Fruit fly (Drosophila melanogaster) whole organism, embryonic: ENCODE measurements around the gene NitFhit.

Source experiments
- B-H1 ChIP-seq: fragments of 200-800 bp; sonication (Bioruptor generic); IDR thresholded peaks from 3 replicates; pipeline ENCODE4 v1.3.6; 2022; ENCODE audit warnings: missing biosample characterization, missing genetic modification characterization
- CG10462 ChIP-seq: fragments of 200-800 bp; sonication (Bioruptor generic); optimal IDR thresholded peaks from 2 replicates; lab custom pipeline; 2016; ENCODE audit warnings: missing biosample characterization, missing genetic modification characterization
- CG10979 ChIP-seq: fragments of 200-800 bp; sonication (Bioruptor generic); optimal IDR thresholded peaks from 2 replicates; lab custom pipeline; 2018; ENCODE audit warnings: missing biosample characterization, mild to moderate bottlenecking, missing genetic modification characterization, moderate library complexity
- CG11560 ChIP-seq: fragments of 200-800 bp; sonication (Bioruptor generic); IDR thresholded peaks from 3 replicates; pipeline ENCODE4 v1.3.6; 2022; ENCODE audit warnings: missing biosample characterization, missing genetic modification characterization
- CG12391 ChIP-seq: fragments of 200-800 bp; sonication (Bioruptor generic); optimal IDR thresholded peaks from 3 replicates; lab custom pipeline; 2018; ENCODE audit warnings: missing biosample characterization, mild to moderate bottlenecking, missing genetic modification characterization, moderate library complexity
- CG12744 ChIP-seq: fragments of 200-800 bp; sonication (Bioruptor generic); optimal IDR thresholded peaks from 2 replicates; lab custom pipeline; 2016; ENCODE audit warnings: missing biosample characterization, missing genetic modification characterization
- CG13894 ChIP-seq: fragments of 200-800 bp; sonication (Bioruptor generic); optimal IDR thresholded peaks from 3 replicates; lab custom pipeline; 2018; ENCODE audit warnings: missing biosample characterization, mild to moderate bottlenecking, missing genetic modification characterization, moderate library complexity
- CG15479 ChIP-seq: fragments of 200-800 bp; sonication (Bioruptor generic); optimal IDR thresholded peaks from 3 replicates; lab custom pipeline; 2019; ENCODE audit warnings: missing biosample characterization, mild to moderate bottlenecking, missing genetic modification characterization, moderate library complexity
- CG16779 ChIP-seq: fragments of 200-800 bp; sonication (Bioruptor generic); IDR thresholded peaks from 2 replicates; pipeline ENCODE4 v1.3.6; 2022; ENCODE audit warnings: missing biosample characterization, missing genetic modification characterization
- CG17385 ChIP-seq: fragments of 200-800 bp; sonication (Bioruptor generic); optimal IDR thresholded peaks from 3 replicates; lab custom pipeline; 2018; ENCODE audit warnings: missing biosample characterization, mild to moderate bottlenecking, missing genetic modification characterization
- CG33213 ChIP-seq: fragments of 200-800 bp; sonication (Bioruptor generic); optimal IDR thresholded peaks from 3 replicates; lab custom pipeline; 2016; ENCODE audit warnings: missing biosample characterization, missing genetic modification characterization
- CG5953 ChIP-seq: fragments of 200-800 bp; sonication (Bioruptor generic); IDR thresholded peaks from 2 replicates; pipeline ENCODE4 v1.3.6; 2022; ENCODE audit warnings: missing biosample characterization, missing genetic modification characterization
- CG6683 ChIP-seq: fragments of 200-800 bp; sonication (Bioruptor generic); optimal IDR thresholded peaks from 2 replicates; lab custom pipeline; 2017; ENCODE audit warnings: missing biosample characterization, mild to moderate bottlenecking, missing genetic modification characterization, missing genetic modification reagents
- CG6791 ChIP-seq: fragments of 200-800 bp; sonication (Bioruptor generic); IDR thresholded peaks from 3 replicates; pipeline ENCODE4 v1.3.6; 2022; ENCODE audit warnings: missing biosample characterization, missing genetic modification characterization; ENCODE audit not compliant: partially characterized antibody
- CG7786 ChIP-seq: fragments of 200-800 bp; sonication (Bioruptor generic); optimal IDR thresholded peaks from 2 replicates; lab custom pipeline; 2016; ENCODE audit warnings: missing biosample characterization, missing genetic modification characterization
- CG7963 ChIP-seq: fragments of 200-800 bp; sonication (Bioruptor generic); IDR thresholded peaks from 3 replicates; pipeline ENCODE4 v1.3.6; 2022; ENCODE audit warnings: missing biosample characterization, missing genetic modification characterization; ENCODE audit not compliant: partially characterized antibody
- CG8765 ChIP-seq: fragments of 200-800 bp; sonication (Bioruptor generic); IDR thresholded peaks from 2 replicates; pipeline ENCODE4 v1.3.6; 2022; ENCODE audit warnings: missing biosample characterization, missing genetic modification characterization
- CTCF ChIP-seq: fragments of 200-800 bp; sonication (Bioruptor generic); optimal IDR thresholded peaks from 2 replicates; lab custom pipeline; 2017; ENCODE audit warnings: missing biosample characterization, mild to moderate bottlenecking, missing genetic modification characterization, moderate library complexity
- Chrac-16 ChIP-seq: fragments of 200-800 bp; sonication (Bioruptor generic); optimal IDR thresholded peaks from 3 replicates; lab custom pipeline; 2016; ENCODE audit warnings: missing biosample characterization, missing genetic modification characterization
- Dad ChIP-seq: fragments of 200-800 bp; sonication (Bioruptor generic); optimal IDR thresholded peaks from 3 replicates; lab custom pipeline; 2016; ENCODE audit warnings: missing biosample characterization, missing genetic modification characterization
- Dll ChIP-seq: fragments of 200-800 bp; sonication (Bioruptor generic); IDR thresholded peaks from 4 replicates; pipeline ENCODE4 v1.3.6; 2022; ENCODE audit warnings: missing biosample characterization, missing genetic modification characterization; ENCODE audit not compliant: partially characterized antibody
- Doc3 ChIP-seq: fragments of 200-800 bp; sonication (Bioruptor generic); IDR thresholded peaks from 3 replicates; pipeline ENCODE4 v1.3.6; 2022; ENCODE audit warnings: missing biosample characterization, missing genetic modification characterization; ENCODE audit not compliant: partially characterized antibody
- Dp ChIP-seq: fragments of 200-800 bp; sonication (Bioruptor generic); optimal IDR thresholded peaks from 2 replicates; lab custom pipeline; 2018; ENCODE audit warnings: missing biosample characterization, mild to moderate bottlenecking, missing genetic modification characterization, moderate library complexity
- Hmx ChIP-seq: fragments of 200-800 bp; sonication (Bioruptor generic); optimal IDR thresholded peaks from 2 replicates; lab custom pipeline; 2016; ENCODE audit warnings: missing biosample characterization, missing genetic modification characterization
- Hr51 ChIP-seq, 2 experiments: fragments of 200-800 bp; sonication (Bioruptor generic); optimal IDR thresholded peaks; 2 replicates in 1 of 2; 3 replicates in 1 of 2; lab custom pipeline; 2016 to 2018; ENCODE audit warnings: missing biosample characterization in 2 of 2, missing genetic modification characterization in 2 of 2, mild to moderate bottlenecking in 1 of 2, moderate library complexity in 1 of 2
- Hsf ChIP-seq: fragments of 200-800 bp; sonication (Bioruptor generic); optimal IDR thresholded peaks from 3 replicates; lab custom pipeline; 2016; ENCODE audit warnings: missing biosample characterization, missing genetic modification characterization
- Lim3 ChIP-seq: fragments of 200-800 bp; sonication (Bioruptor generic); IDR thresholded peaks from 2 replicates; pipeline ENCODE4 v1.3.6; 2022; ENCODE audit warnings: missing biosample characterization, missing genetic modification characterization
- Myb ChIP-seq: fragments of 200-800 bp; sonication (Bioruptor generic); optimal IDR thresholded peaks from 2 replicates; lab custom pipeline; 2016; ENCODE audit warnings: missing biosample characterization, missing genetic modification characterization
- Ptx1 ChIP-seq: fragments of 200-800 bp; sonication (Bioruptor generic); IDR thresholded peaks from 2 replicates; pipeline ENCODE4 v1.3.6; 2022; ENCODE audit warnings: missing biosample characterization, missing genetic modification characterization
- Scr ChIP-seq: fragments of 200-800 bp; sonication (Bioruptor generic); IDR thresholded peaks from 2 replicates; pipeline ENCODE4 v1.3.6; 2022; ENCODE audit warnings: missing biosample characterization, missing genetic modification characterization; ENCODE audit not compliant: partially characterized antibody
- Sox102F ChIP-seq: fragments of 200-800 bp; sonication (Bioruptor generic); optimal IDR thresholded peaks from 2 replicates; lab custom pipeline; 2018; ENCODE audit warnings: missing biosample characterization, mild to moderate bottlenecking, missing genetic modification characterization, moderate library complexity
- Spps ChIP-seq: fragments of 200-800 bp; sonication (Bioruptor generic); optimal IDR thresholded peaks from 2 replicates; lab custom pipeline; 2018; ENCODE audit warnings: missing biosample characterization, mild to moderate bottlenecking, missing genetic modification characterization
- ato ChIP-seq: fragments of 200-800 bp; sonication (Bioruptor generic); IDR thresholded peaks from 2 replicates; pipeline ENCODE4 v1.3.6; 2022; ENCODE audit warnings: missing biosample characterization, missing genetic modification characterization; ENCODE audit not compliant: partially characterized antibody
- crc ChIP-seq: fragments of 200-800 bp; sonication (Bioruptor generic); optimal IDR thresholded peaks from 2 replicates; lab custom pipeline; 2016; ENCODE audit warnings: missing biosample characterization, missing genetic modification characterization
- cwo ChIP-seq: fragments of 200-800 bp; sonication (Bioruptor generic); optimal IDR thresholded peaks from 3 replicates; lab custom pipeline; 2017; ENCODE audit warnings: missing biosample characterization, missing genetic modification characterization, mild to moderate bottlenecking, moderate library complexity, missing genetic modification reagents
- dysf ChIP-seq: fragments of 200-800 bp; sonication (Bioruptor generic); IDR thresholded peaks from 3 replicates; pipeline ENCODE4 v1.3.6; 2022; ENCODE audit warnings: missing biosample characterization, missing genetic modification characterization
- emc ChIP-seq: fragments of 200-800 bp; sonication (Bioruptor generic); optimal IDR thresholded peaks from 2 replicates; lab custom pipeline; 2016; ENCODE audit warnings: missing biosample characterization, missing genetic modification characterization
- gro ChIP-seq: fragments of 200-800 bp; sonication (Bioruptor generic); optimal IDR thresholded peaks from 2 replicates; lab custom pipeline; 2016; ENCODE audit warnings: missing biosample characterization, missing genetic modification characterization
- klu ChIP-seq: fragments of 200-800 bp; sonication (Bioruptor generic); IDR thresholded peaks from 2 replicates; pipeline ENCODE4 v1.3.6; 2022; ENCODE audit warnings: missing biosample characterization, missing genetic modification characterization
- kni ChIP-seq: fragments of 200-800 bp; sonication (Bioruptor generic); optimal IDR thresholded peaks from 3 replicates; lab custom pipeline; 2017; ENCODE audit warnings: mild to moderate bottlenecking, missing biosample characterization, missing genetic modification reagents, missing genetic modification characterization
- lab ChIP-seq: fragments of 200-800 bp; sonication (Bioruptor generic); optimal IDR thresholded peaks from 3 replicates; lab custom pipeline; 2017; ENCODE audit warnings: missing biosample characterization, missing genetic modification characterization, mild to moderate bottlenecking, moderate library complexity, missing genetic modification reagents
- lilli ChIP-seq: fragments of 200-800 bp; sonication (Bioruptor generic); optimal IDR thresholded peaks from 3 replicates; lab custom pipeline; 2016; ENCODE audit warnings: missing biosample characterization, missing genetic modification characterization
- lola ChIP-seq, 3 experiments: fragments of >200 bp in 2 of 3; fragments of 200-800 bp in 1 of 3; sonication (Bioruptor generic) in 1 of 3; optimal IDR thresholded peaks; 2 replicates each; lab custom pipeline; 2017 to 2019; ENCODE audit warnings: missing biosample characterization in 3 of 3, missing genetic modification characterization in 3 of 3, mild to moderate bottlenecking in 1 of 3, moderate library complexity in 1 of 3
- nmo ChIP-seq: fragments of 200-800 bp; sonication (Bioruptor generic); optimal IDR thresholded peaks from 2 replicates; lab custom pipeline; 2018; ENCODE audit warnings: missing biosample characterization, mild to moderate bottlenecking, missing genetic modification characterization, moderate library complexity
- sd ChIP-seq: fragments of 200-800 bp; sonication (Bioruptor generic); optimal IDR thresholded peaks from 3 replicates; lab custom pipeline; 2018; ENCODE audit warnings: missing biosample characterization, mild to moderate bottlenecking, missing genetic modification characterization, moderate library complexity
- sens ChIP-seq: fragments of 200-800 bp; sonication (Bioruptor generic); peaks from one replicate; lab custom pipeline; 2016; ENCODE audit warnings: missing biosample characterization, missing genetic modification characterization
- sima ChIP-seq: fragments of 200-800 bp; sonication (Bioruptor generic); optimal IDR thresholded peaks from 2 replicates; lab custom pipeline; 2016; ENCODE audit warnings: missing biosample characterization, missing genetic modification characterization
- stwl ChIP-seq: fragments of 200-800 bp; sonication (Bioruptor generic); optimal IDR thresholded peaks from 3 replicates; lab custom pipeline; 2018; ENCODE audit warnings: missing biosample characterization, mild to moderate bottlenecking, missing genetic modification characterization, moderate library complexity
- tap ChIP-seq: fragments of 200-800 bp; optimal IDR thresholded peaks from 3 replicates; lab custom pipeline; 2019; ENCODE audit warnings: missing biosample characterization, mild to moderate bottlenecking, missing genetic modification characterization, moderate library complexity
- ttk ChIP-seq: fragments of 200-800 bp; sonication (Bioruptor generic); IDR thresholded peaks from 2 replicates; pipeline ENCODE4 v2.1.2; 2022; ENCODE audit warnings: missing biosample characterization, missing genetic modification characterization
- unpg ChIP-seq: fragments of 200-800 bp; sonication (Bioruptor generic); optimal IDR thresholded peaks from 3 replicates; lab custom pipeline; 2018; ENCODE audit warnings: missing biosample characterization, mild to moderate bottlenecking, missing genetic modification characterization, moderate library complexity

The NitFhit gene

dm6 chr3L:174501-174900 is 29.0 kb upstream of the NitFhit start (continued):
- TF ChIP-seq lola (GFP tag; optimal IDR thresholded peaks at IDR 0.05; lab: Kevin White, UChicago) (no peak), CG7786 (GFP tag; lab: Kevin White, UChicago) (no peak), lilli (GFP tag; lab: Kevin White, UChicago) (no peak), tap (tag; lab: Kevin White, UChicago) (no peak), dysf (GFP tag; lab: Robert Waterston, UW) (no peak), CG12744 (GFP tag; lab: Kevin White, UChicago) (no peak), ttk (GFP tag; lab: Robert Waterston, UW) (no peak), gro (GFP tag; lab: Kevin White, UChicago) (no peak), kni (GFP tag; lab: Kevin White, UChicago) (no peak), Dll (peak; percentile 90), unpg (GFP tag; lab: Kevin White, UChicago) (no peak), CG8765 (GFP tag; lab: Robert Waterston, UW) (no peak), CG17385 (GFP tag; lab: Kevin White, UChicago) (no peak), Doc3 (peak; percentile 87), CG6683 (GFP tag; lab: Kevin White, UChicago) (no peak), Hsf (GFP tag; lab: Kevin White, UChicago) (no peak), emc (no peak), crc (GFP tag; lab: Kevin White, UChicago) (no peak), CG16779 (GFP tag; lab: Robert Waterston, UW) (no peak), CG15479 (no peak), CG33213 (GFP tag; lab: Kevin White, UChicago) (no peak), Chrac-16 (GFP tag; lab: Kevin White, UChicago) (no peak), CG11560 (no peak), ato (GFP tag; lab: Robert Waterston, UW) (peak; percentile 81), nmo (GFP tag; lab: Kevin White, UChicago) (peak; percentile 19), Sox102F (GFP tag; lab: Kevin White, UChicago) (no peak), sd (tag; lab: Kevin White, UChicago) (peak; percentile 55), Dad (GFP tag; lab: Kevin White, UChicago) (no peak), Myb (peak; percentile 94), CG7963 (GFP tag; lab: Robert Waterston, UW) (peak; percentile 79), B-H1 (no peak), lab (no peak), CG10462 (no peak), Lim3 (no peak), Spps (tag; lab: Kevin White, UChicago) (no peak), sima (no peak), CG5953 (GFP tag; lab: Robert Waterston, UW) (no peak), CTCF (GFP tag; lab: Kevin White, UChicago) (no peak), Scr (GFP tag; lab: Robert Waterston, UW) (peak; percentile 89), Ptx1 (GFP tag; lab: Robert Waterston, UW) (no peak), cwo (GFP tag; lab: Kevin White, UChicago) (no peak), klu (GFP tag; lab: Robert Waterston, UW) (no peak), CG12391 (tag; lab: Kevin White, UChicago) (no peak), CG13894 (tag; lab: Kevin White, UChicago) (peak; percentile 19), CG10979 (no peak), Hr51 (GFP tag; optimal IDR thresholded peaks at IDR 0.05; lab: Kevin White, UChicago) (no peak), Hmx (no peak), CG6791 (GFP tag; lab: Robert Waterston, UW) (peak; percentile 88), stwl (tag; lab: Kevin White, UChicago) (peak; percentile 71), Dp (GFP tag; lab: Kevin White, UChicago) (peak; percentile 84), sens (peak; percentile 70)
